Fruit fly (Drosophila melanogaster) Kc167 (cell line): ENCODE measurements around the gene Agpat4.

Experiments used
- Myc ChIP-seq: fragments of >200 bp; optimal IDR thresholded peaks from 2 replicates; lab custom pipeline; 2017; ENCODE audit warnings: missing external identifiers
- Sin3A ChIP-seq: fragments of >200 bp; optimal IDR thresholded peaks from 2 replicates; lab custom pipeline; 2018; ENCODE audit warnings: missing external identifiers
- h ChIP-seq: fragments of >200 bp; optimal IDR thresholded peaks from 3 replicates; lab custom pipeline; 2018; ENCODE audit warnings: missing external identifiers
- insv ChIP-seq: fragments of >200 bp; optimal IDR thresholded peaks from 3 replicates; lab custom pipeline; 2018; ENCODE audit warnings: missing external identifiers
- psq ChIP-seq: fragments of >200 bp; optimal IDR thresholded peaks from 2 replicates; lab custom pipeline; 2017; ENCODE audit warnings: missing external identifiers
- ttk ChIP-seq: sonication (Bioruptor generic); optimal IDR thresholded peaks from 2 replicates; lab custom pipeline; 2017; ENCODE audit warnings: missing external identifiers

- TF ChIP-seq psq (lab: Kevin White, UChicago) (no peak), Sin3A (lab: Kevin White, UChicago) (no peak), h (lab: Kevin White, UChicago) (no peak), insv (lab: Kevin White, UChicago) (no peak), ttk (no peak), Myc (lab: Kevin White, UChicago) (no peak)
Measured at dm6 chr3L:16333013-16333412, 48.4 kb downstream of the Agpat4 start, which contains the start of gene CG13056.
